Worm (Caenorhabditis elegans) whole organism, midembryonic: ENCODE measurements around the gene C47G2.3.

ENCODE experiments used
- cog-1 ChIP-seq: sonication (generic microtip); optimal IDR thresholded peaks from 2 replicates; lab custom pipeline; 2016; ENCODE audit warnings: missing genetic modification characterization, missing compliant biosample characterization
- klf-2 ChIP-seq: fragments of 200-800 bp; sonication (Bioruptor generic); conservative IDR thresholded peaks from 2 replicates; pipeline ENCODE4 v1.3.6; 2022; ENCODE audit warnings: missing genetic modification reagents, missing genetic modification characterization, missing compliant biosample characterization
- ref-1 ChIP-seq: fragments of 200-800 bp; sonication (Bioruptor generic); conservative IDR thresholded peaks from 2 replicates; pipeline ENCODE4 v1.3.6; 2022; ENCODE audit warnings: missing genetic modification reagents, missing genetic modification characterization, missing compliant biosample characterization
- ztf-29 ChIP-seq: fragments of 200-800 bp; sonication (Bioruptor generic); IDR thresholded peaks from 2 replicates; pipeline ENCODE4 v1.3.6; 2022; ENCODE audit warnings: missing genetic modification reagents, missing genetic modification characterization, missing compliant biosample characterization

ce11 chrII:11240214-11240613 lies 49.7 kb downstream of the C47G2.3 start:
- TF ChIP-seq cog-1 (tag; lab: Kevin White, UChicago) (no peak), ref-1 (GFP tag; lab: Robert Waterston, UW) (no peak), ztf-29 (GFP tag; lab: Robert Waterston, UW) (no peak), klf-2 (GFP tag; lab: Robert Waterston, UW) (no peak)
